Fruit fly (Drosophila melanogaster) whole organism, pupa: Measurements from ENCODE around the gene Grp170.

Source experiments
- CG10348 ChIP-seq: fragments of 200-800 bp; sonication (Bioruptor generic); IDR thresholded peaks from 2 replicates; pipeline ENCODE4 v1.3.6; 2022; ENCODE audit warnings: missing biosample characterization, missing genetic modification characterization
- CG12605 ChIP-seq: fragments of 200-800 bp; sonication (Bioruptor generic); IDR thresholded peaks from 2 replicates; pipeline ENCODE4 v1.3.6; 2022; ENCODE audit warnings: missing biosample characterization, missing genetic modification characterization
- CG13204 ChIP-seq: fragments of 200-800 bp; sonication (Bioruptor generic); optimal IDR thresholded peaks from 2 replicates; lab custom pipeline; 2018; ENCODE audit warnings: missing biosample characterization, mild to moderate bottlenecking, missing genetic modification characterization, moderate library complexity
- CG14655 ChIP-seq: fragments of 200-800 bp; sonication (Bioruptor generic); optimal IDR thresholded peaks from 3 replicates; lab custom pipeline; 2017; ENCODE audit warnings: mild to moderate bottlenecking, missing biosample characterization, missing genetic modification reagents, missing genetic modification characterization
- CG15710 ChIP-seq: fragments of 200-800 bp; sonication (Bioruptor generic); optimal IDR thresholded peaks from 2 replicates; lab custom pipeline; 2018; ENCODE audit warnings: missing biosample characterization, mild to moderate bottlenecking, missing genetic modification characterization, moderate library complexity
- CG17806 ChIP-seq: fragments of 200-800 bp; sonication (Bioruptor generic); optimal IDR thresholded peaks from 2 replicates; lab custom pipeline; 2018; ENCODE audit warnings: missing biosample characterization, mild to moderate bottlenecking, missing genetic modification characterization, moderate library complexity
- CG32121 ChIP-seq: fragments of 200-800 bp; sonication (Bioruptor generic); IDR thresholded peaks from 2 replicates; pipeline ENCODE4 v1.3.6; 2022; ENCODE audit warnings: missing biosample characterization, missing genetic modification characterization
- CG34367 ChIP-seq: fragments of 200-800 bp; sonication (Bioruptor generic); optimal IDR thresholded peaks from 2 replicates; lab custom pipeline; 2018; ENCODE audit warnings: missing biosample characterization, mild to moderate bottlenecking, missing genetic modification characterization
- CG4496 ChIP-seq: fragments of 200-800 bp; sonication (Bioruptor generic); IDR thresholded peaks from 3 replicates; pipeline ENCODE4 v1.3.6; 2022; ENCODE audit warnings: missing biosample characterization, missing genetic modification characterization
- CG8159 ChIP-seq: fragments of 200-800 bp; sonication (Bioruptor generic); optimal IDR thresholded peaks from 3 replicates; lab custom pipeline; 2018; ENCODE audit warnings: missing biosample characterization, mild to moderate bottlenecking, missing genetic modification characterization, moderate library complexity
- CG8301 ChIP-seq: fragments of 200-800 bp; sonication (Bioruptor generic); optimal IDR thresholded peaks from 2 replicates; lab custom pipeline; 2018; ENCODE audit warnings: missing biosample characterization, mild to moderate bottlenecking, missing genetic modification characterization
- CG9948 ChIP-seq: fragments of 200-800 bp; sonication (Bioruptor generic); optimal IDR thresholded peaks from 2 replicates; lab custom pipeline; 2018; ENCODE audit warnings: missing biosample characterization, mild to moderate bottlenecking, missing genetic modification characterization, moderate library complexity
- D1 ChIP-seq: fragments of 200-800 bp; sonication (Bioruptor generic); optimal IDR thresholded peaks from 2 replicates; lab custom pipeline; 2018; ENCODE audit warnings: missing biosample characterization, mild to moderate bottlenecking, missing genetic modification characterization, moderate library complexity
- EcR ChIP-seq: fragments of 200-800 bp; sonication (Bioruptor generic); optimal IDR thresholded peaks from 3 replicates; lab custom pipeline; 2019; ENCODE audit warnings: missing biosample characterization, missing genetic modification characterization, mild to moderate bottlenecking, moderate library complexity, missing genetic modification reagents
- Ets98B ChIP-seq: fragments of 200-800 bp; sonication (Bioruptor generic); IDR thresholded peaks from 2 replicates; pipeline ENCODE4 v1.3.6; 2022; ENCODE audit warnings: missing biosample characterization, missing genetic modification characterization
- Pif1A ChIP-seq: fragments of 200-800 bp; sonication (Bioruptor generic); optimal IDR thresholded peaks from 3 replicates; lab custom pipeline; 2016; ENCODE audit warnings: missing biosample characterization, missing genetic modification characterization
- Pif1B ChIP-seq: fragments of 200-800 bp; sonication (Bioruptor generic); optimal IDR thresholded peaks from 3 replicates; lab custom pipeline; 2016; ENCODE audit warnings: missing biosample characterization, missing genetic modification characterization
- Snoo ChIP-seq: fragments of 200-800 bp; sonication (Bioruptor generic); optimal IDR thresholded peaks from 3 replicates; lab custom pipeline; 2017; ENCODE audit warnings: missing biosample characterization, mild to moderate bottlenecking, missing genetic modification characterization, inconsistent platforms
- fd96Ca ChIP-seq: fragments of 200-800 bp; sonication (Bioruptor generic); IDR thresholded peaks from 3 replicates; pipeline ENCODE4 v1.3.6; 2022; ENCODE audit warnings: missing biosample characterization, missing genetic modification characterization
- gl ChIP-seq: fragments of 200-800 bp; sonication (Bioruptor generic); optimal IDR thresholded peaks from 2 replicates; lab custom pipeline; 2018; ENCODE audit warnings: missing biosample characterization, mild to moderate bottlenecking, missing genetic modification characterization
- rn ChIP-seq: fragments of 200-800 bp; sonication (Bioruptor generic); IDR thresholded peaks from 2 replicates; pipeline ENCODE4 v1.3.6; 2022; ENCODE audit warnings: missing biosample characterization, missing genetic modification characterization

The Grp170 gene

DNA sequence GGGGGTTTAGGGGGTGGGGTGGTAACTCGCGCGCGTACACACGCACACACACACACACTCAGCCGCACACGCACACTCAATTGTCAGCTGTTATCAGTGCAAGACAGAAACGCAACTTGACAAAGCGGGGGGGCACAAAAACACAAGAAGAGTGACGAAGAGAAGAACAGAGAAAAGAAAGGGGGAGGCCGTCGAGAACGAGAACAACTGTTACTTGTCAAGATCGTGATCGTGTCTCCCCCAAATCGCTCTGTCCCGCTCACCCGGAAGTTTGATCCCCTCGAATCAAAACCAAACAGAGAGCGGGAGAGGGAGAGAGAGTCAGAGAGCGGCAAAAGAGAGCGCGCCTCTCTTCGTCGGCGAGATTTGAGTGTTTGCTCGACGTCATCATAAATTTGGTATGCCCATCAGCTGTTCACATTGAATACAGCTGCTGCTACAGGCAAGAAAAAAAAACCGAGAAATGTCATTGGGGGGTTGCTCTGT, 42.5 kb upstream of the Grp170 start:
- TF ChIP-seq Pif1A (GFP tag; lab: Kevin White, UChicago) (peak; percentile 22), EcR (GFP tag; lab: Kevin White, UChicago) (peak; percentile 72), fd96Ca (GFP tag; lab: Robert Waterston, UW) (no peak), Pif1B (GFP tag; lab: Kevin White, UChicago) (peak; percentile 45), rn (no peak), gl (no peak), CG8301 (no peak), CG14655 (GFP tag; lab: Kevin White, UChicago) (no peak), CG12605 (peak; percentile 48), CG13204 (GFP tag; lab: Kevin White, UChicago) (peak; percentile 42), Ets98B (GFP tag; lab: Robert Waterston, UW) (peak; percentile 50; the same call in 1 of the 2 replicates)
- TF ChIP-seq, all 21 proteins: peak for 6

DNA sequence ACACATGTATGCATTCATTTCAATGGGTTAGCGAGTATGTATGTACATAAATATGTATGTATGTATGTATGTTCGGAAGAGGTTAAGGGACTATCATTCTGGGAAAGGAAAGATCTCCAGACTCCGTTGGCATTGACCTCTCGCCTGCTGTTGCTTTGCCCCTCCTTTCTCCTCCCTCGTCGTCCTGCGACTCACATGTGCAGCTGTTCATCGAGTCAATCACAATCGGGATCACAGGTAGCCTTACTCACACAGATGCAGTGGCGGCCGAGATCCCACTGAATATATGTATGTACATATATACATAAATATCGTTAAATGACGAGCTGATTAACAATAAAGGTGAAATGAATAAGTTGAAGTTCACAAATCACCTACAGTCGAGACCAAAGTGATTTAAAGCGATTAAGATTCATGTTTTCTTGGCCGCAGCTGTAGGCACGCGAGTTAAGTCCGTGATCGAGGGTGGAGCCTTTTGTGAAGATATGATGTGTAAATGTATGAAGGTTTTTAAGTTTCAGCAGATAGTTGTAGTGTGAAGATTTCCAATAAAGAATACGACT, 33.6 kb upstream of the Grp170 start:
- TF ChIP-seq CG4496 (no peak), gl (no peak), EcR (GFP tag; lab: Kevin White, UChicago) (peak; percentile 19), CG15710 (tag; lab: Kevin White, UChicago) (no peak)

DNA sequence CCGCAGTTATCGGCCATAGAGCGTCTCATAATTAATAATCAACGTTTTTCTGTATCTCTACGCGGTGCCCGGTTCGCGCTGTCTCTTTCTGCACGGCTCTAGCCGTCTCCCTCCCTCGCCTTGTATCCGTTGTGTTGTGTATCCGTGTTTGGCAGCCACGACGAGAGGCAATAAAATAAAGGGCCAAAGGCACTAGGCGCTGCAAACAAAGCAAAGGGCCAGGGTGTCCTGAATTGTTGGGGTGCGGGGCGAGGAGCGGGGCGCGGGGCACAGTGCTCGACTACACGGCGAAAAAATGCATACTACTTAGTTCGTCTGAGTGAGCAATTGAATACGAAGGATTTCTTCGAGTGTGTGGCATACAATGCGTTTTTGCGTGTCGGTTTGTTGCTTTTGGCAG, 32.7 kb upstream of the Grp170 start:
- TF ChIP-seq CG9948 (tag; lab: Kevin White, UChicago) (peak; percentile 11), CG12605 (no peak), CG34367 (tag; lab: Kevin White, UChicago) (no peak), CG15710 (tag; lab: Kevin White, UChicago) (no peak), CG13204 (GFP tag; lab: Kevin White, UChicago) (peak; percentile 61), EcR (GFP tag; lab: Kevin White, UChicago) (peak; percentile 23), gl (peak; percentile 19), CG8159 (peak; percentile 10)

DNA sequence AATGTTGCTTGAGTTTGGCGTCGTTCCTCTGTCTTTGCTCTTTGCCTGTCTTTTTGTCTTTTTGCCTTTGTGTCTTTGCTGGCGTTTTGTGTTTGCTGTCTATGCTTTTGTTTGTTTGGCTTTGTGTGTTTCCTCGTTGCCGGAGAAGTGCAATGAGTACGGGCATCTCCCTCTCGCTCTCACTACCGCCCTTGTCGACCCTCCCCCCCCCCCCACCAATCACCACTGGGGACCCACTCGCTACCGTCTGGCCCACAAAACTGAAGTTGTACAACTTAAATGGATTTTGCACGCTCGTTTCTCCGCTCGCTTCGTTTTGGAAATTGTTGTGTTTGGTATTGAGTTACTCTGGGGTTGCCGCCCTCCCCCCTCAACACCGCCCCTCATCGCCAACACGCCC, 31.9 kb upstream of the Grp170 start:
- TF ChIP-seq CG13204 (GFP tag; lab: Kevin White, UChicago) (peak; percentile 10), rn (no peak)

DNA sequence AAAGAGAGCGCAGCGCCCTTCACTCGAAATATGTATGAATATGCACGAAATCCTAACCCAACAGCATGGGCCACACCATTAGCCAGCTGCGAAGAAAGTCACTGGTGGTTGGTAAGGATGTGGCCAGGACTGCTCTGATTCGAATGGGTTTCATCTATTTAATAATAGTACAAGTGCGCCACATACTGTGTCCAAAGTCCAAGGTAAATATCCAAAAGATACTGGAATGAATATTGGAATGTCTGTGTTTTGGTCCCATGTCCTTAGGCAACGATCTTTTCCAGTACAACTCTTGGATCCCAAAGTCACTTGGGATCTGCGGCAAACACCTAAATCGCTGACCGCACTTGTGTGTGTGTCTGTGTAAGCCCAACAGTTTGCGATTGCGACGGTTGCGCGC, 31.4 kb upstream of the Grp170 start:
- TF ChIP-seq Pif1B (GFP tag; lab: Kevin White, UChicago) (peak; percentile 73), CG13204 (GFP tag; lab: Kevin White, UChicago) (no peak), Snoo (tag; lab: Kevin White, UChicago) (peak; percentile 61), fd96Ca (GFP tag; lab: Robert Waterston, UW) (peak; percentile 66), CG17806 (tag; lab: Kevin White, UChicago) (peak; percentile 56), D1 (tag; lab: Kevin White, UChicago) (peak; percentile 17), EcR (GFP tag; lab: Kevin White, UChicago) (no peak), Pif1A (GFP tag; lab: Kevin White, UChicago) (peak; percentile 76), CG12605 (no peak), CG32121 (peak; percentile 53), CG14655 (GFP tag; lab: Kevin White, UChicago) (peak; percentile 85), CG8301 (peak; percentile 78), CG8159 (peak; percentile 68), CG15710 (tag; lab: Kevin White, UChicago) (peak; percentile 51), CG4496 (peak; percentile 53; the same call in 2 of the 3 replicates), Ets98B (GFP tag; lab: Robert Waterston, UW) (no peak; the same call in 1 of the 2 replicates), rn (peak; percentile 27; the same call in 1 of the 2 replicates), CG34367 (tag; lab: Kevin White, UChicago) (peak; percentile 53), CG9948 (tag; lab: Kevin White, UChicago) (peak; percentile 65), gl (no peak), CG10348 (GFP tag; lab: Robert Waterston, UW) (0 out of 2 replicates have a peak, but pooled peaks have one; percentile 25)

DNA sequence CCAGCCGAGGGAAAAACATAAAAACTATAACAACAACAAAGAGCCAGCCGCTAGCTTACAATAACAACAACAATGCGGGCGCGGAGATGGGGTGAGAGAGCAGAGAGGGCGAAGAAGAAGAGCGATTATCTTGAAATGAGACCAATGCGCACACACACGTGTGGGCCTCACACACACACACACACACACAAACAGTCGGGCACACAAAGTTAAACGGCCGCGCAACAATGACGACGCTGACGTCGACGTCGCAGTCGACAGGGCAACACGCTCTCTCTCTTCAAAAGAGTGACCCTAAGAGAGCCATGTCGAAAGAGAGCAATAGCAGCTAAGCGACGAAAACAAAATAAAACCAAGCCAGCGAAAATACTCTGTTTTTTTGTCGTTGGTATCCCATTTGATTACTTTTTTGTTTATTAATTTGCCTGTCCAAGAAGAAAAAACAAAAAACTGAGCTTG, 31.0 kb upstream of the Grp170 start:
- peak; percentile 19; the same call in 1 of the 2 replicates for TF ChIP-seq Ets98B (GFP tag; lab: Robert Waterston, UW)
- peak; percentile 10 for TF ChIP-seq gl
- peak; percentile 33; the same call in 1 of the 2 replicates for TF ChIP-seq CG12605
- TF ChIP-seq Pif1B (GFP tag; lab: Kevin White, UChicago): no peak
- no peak for TF ChIP-seq rn
- no peak for TF ChIP-seq CG8159
- no peak for TF ChIP-seq CG9948 (tag; lab: Kevin White, UChicago)
- no peak for TF ChIP-seq fd96Ca (GFP tag; lab: Robert Waterston, UW)
- TF ChIP-seq Pif1A (GFP tag; lab: Kevin White, UChicago): no peak
- no peak for TF ChIP-seq CG17806 (tag; lab: Kevin White, UChicago)
- peak; percentile 30 for TF ChIP-seq CG13204 (GFP tag; lab: Kevin White, UChicago)
- TF ChIP-seq CG15710 (tag; lab: Kevin White, UChicago): no peak
- TF ChIP-seq CG4496: no peak
- TF ChIP-seq CG14655 (GFP tag; lab: Kevin White, UChicago): no peak
- TF ChIP-seq CG8301: no peak
- TF ChIP-seq D1 (tag; lab: Kevin White, UChicago): no peak
- peak; percentile 92 for TF ChIP-seq EcR (GFP tag; lab: Kevin White, UChicago)
- no peak for TF ChIP-seq CG10348 (GFP tag; lab: Robert Waterston, UW)
- TF ChIP-seq Snoo (tag; lab: Kevin White, UChicago): no peak
- TF ChIP-seq CG34367 (tag; lab: Kevin White, UChicago): no peak
- TF ChIP-seq CG32121: peak; percentile 12; the same call in 1 of the 2 replicates
